Worm (Caenorhabditis elegans): ENCODE data around the gene srx-80.

DNA sequence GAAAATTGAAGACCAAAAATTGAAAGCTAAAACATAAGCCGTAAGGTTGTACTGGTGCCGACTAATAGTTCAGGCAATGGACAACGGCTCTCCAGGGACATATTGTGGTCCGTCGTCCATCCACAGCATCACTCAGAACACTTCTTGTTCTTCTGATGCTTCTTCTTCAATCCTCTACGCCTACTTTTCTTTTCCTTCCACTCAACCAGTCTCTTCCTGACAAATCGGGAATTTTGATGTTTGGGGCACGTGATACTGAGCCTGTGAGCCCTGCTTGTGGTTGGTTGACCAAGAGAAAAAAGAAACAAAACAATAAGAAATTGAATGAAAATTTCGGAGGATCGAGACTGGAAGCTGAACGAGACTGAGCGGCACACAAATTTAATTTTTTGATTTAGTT is 27.7 kb downstream of the srx-80 start:
- TF ChIP-seq ces-1 (GFP tag; optimal IDR thresholded peaks at IDR 0.05) (no peak), M03D4.4 (tag; optimal IDR thresholded peaks at IDR 0.05) (no peak), ztf-11 (tag; optimal IDR thresholded peaks at IDR 0.05) (no peak), nhr-12 (tag; optimal IDR thresholded peaks at IDR 0.05) (no peak), lin-13 (tag; optimal IDR thresholded peaks at IDR 0.05) (no peak), nhr-76 (tag; optimal IDR thresholded peaks at IDR 0.05) (no peak), nhr-2 (tag; optimal IDR thresholded peaks at IDR 0.05) (no peak), elt-3 (tag; optimal IDR thresholded peaks at IDR 0.05) (no peak), nhr-237 (tag; optimal IDR thresholded peaks at IDR 0.05) (no peak), snpc-4 (tag; optimal IDR thresholded peaks at IDR 0.05) (no peak), pha-4 (tag; optimal IDR thresholded peaks at IDR 0.05) (no peak), hlh-1 (tag; optimal IDR thresholded peaks at IDR 0.05) (no peak), blmp-1 (tag; optimal IDR thresholded peaks at IDR 0.05) (no peak), unc-39 (tag; optimal IDR thresholded peaks at IDR 0.05) (no peak)
